Fruit fly (Drosophila melanogaster) whole organism, embryonic: ENCODE data around the gene CG16903.

Experiments used
- B-H2 ChIP-seq: fragments of 200-800 bp; sonication (Bioruptor generic); optimal IDR thresholded peaks from 2 replicates; lab custom pipeline; 2018; ENCODE audit warnings: missing biosample characterization, mild to moderate bottlenecking, missing genetic modification characterization
- CG10366 ChIP-seq: fragments of 200-800 bp; sonication (Bioruptor generic); IDR thresholded peaks from 2 replicates; pipeline ENCODE4 v1.3.6; 2022; ENCODE audit warnings: missing biosample characterization, missing genetic modification characterization
- CG11085 ChIP-seq: fragments of 200-800 bp; sonication (Bioruptor generic); IDR thresholded peaks from 2 replicates; pipeline ENCODE4 v1.3.6; 2022; ENCODE audit warnings: missing biosample characterization, missing genetic modification characterization
- CG11695 ChIP-seq: fragments of 200-800 bp; sonication (Bioruptor generic); IDR thresholded peaks from 3 replicates; pipeline ENCODE4 v1.3.6; 2022; ENCODE audit warnings: missing biosample characterization, missing genetic modification characterization
- CG11696 ChIP-seq: fragments of 200-800 bp; sonication (Bioruptor generic); IDR thresholded peaks from 2 replicates; pipeline ENCODE4 v1.3.6; 2022; ENCODE audit warnings: missing biosample characterization, missing genetic modification characterization
- CG12299 ChIP-seq: fragments of 200-800 bp; sonication (Bioruptor generic); optimal IDR thresholded peaks from 2 replicates; lab custom pipeline; 2018; ENCODE audit warnings: missing biosample characterization, mild to moderate bottlenecking, missing genetic modification characterization
- CG12744 ChIP-seq: fragments of 200-800 bp; sonication (Bioruptor generic); optimal IDR thresholded peaks from 2 replicates; lab custom pipeline; 2016; ENCODE audit warnings: missing biosample characterization, missing genetic modification characterization
- CG12769 ChIP-seq: fragments of 200-800 bp; sonication (Bioruptor generic); optimal IDR thresholded peaks from 2 replicates; lab custom pipeline; 2019; ENCODE audit warnings: missing biosample characterization, mild to moderate bottlenecking, missing genetic modification characterization, moderate library complexity
- CG13775 ChIP-seq: fragments of 200-800 bp; sonication (Bioruptor generic); optimal IDR thresholded peaks from 3 replicates; lab custom pipeline; 2017; ENCODE audit warnings: missing biosample characterization, mild to moderate bottlenecking, missing genetic modification characterization
- CG15479 ChIP-seq: fragments of 200-800 bp; sonication (Bioruptor generic); optimal IDR thresholded peaks from 3 replicates; lab custom pipeline; 2019; ENCODE audit warnings: missing biosample characterization, mild to moderate bottlenecking, missing genetic modification characterization, moderate library complexity
- CG15514 ChIP-seq: fragments of 200-800 bp; sonication (Bioruptor generic); optimal IDR thresholded peaks from 3 replicates; lab custom pipeline; 2017; ENCODE audit warnings: missing biosample characterization, missing genetic modification characterization, mild to moderate bottlenecking, moderate library complexity, missing genetic modification reagents
- CG1603 ChIP-seq: fragments of 200-800 bp; sonication (Bioruptor generic); optimal IDR thresholded peaks from 2 replicates; lab custom pipeline; 2019; ENCODE audit warnings: missing biosample characterization, mild to moderate bottlenecking, missing genetic modification characterization, moderate library complexity
- CG16779 ChIP-seq: fragments of 200-800 bp; sonication (Bioruptor generic); IDR thresholded peaks from 2 replicates; pipeline ENCODE4 v1.3.6; 2022; ENCODE audit warnings: missing biosample characterization, missing genetic modification characterization
- CG17829 ChIP-seq: fragments of 200-800 bp; optimal IDR thresholded peaks from 2 replicates; lab custom pipeline; 2019; ENCODE audit warnings: missing biosample characterization, mild to moderate bottlenecking, missing genetic modification characterization, moderate library complexity
- CG1832 ChIP-seq: fragments of 200-800 bp; sonication (Bioruptor generic); optimal IDR thresholded peaks from 2 replicates; lab custom pipeline; 2017; ENCODE audit warnings: missing biosample characterization, mild to moderate bottlenecking, missing genetic modification characterization, inconsistent platforms
- CG2116 ChIP-seq: fragments of 200-800 bp; sonication (Bioruptor generic); optimal IDR thresholded peaks from 3 replicates; lab custom pipeline; 2018; ENCODE audit warnings: missing biosample characterization, mild to moderate bottlenecking, missing genetic modification characterization
- CG31224 ChIP-seq: fragments of 200-800 bp; sonication (Bioruptor generic); IDR thresholded peaks from 2 replicates; pipeline ENCODE4 v1.3.6; 2022; ENCODE audit warnings: missing biosample characterization, missing genetic modification characterization
- CG31388 ChIP-seq: fragments of 200-800 bp; sonication (Bioruptor generic); optimal IDR thresholded peaks from 2 replicates; lab custom pipeline; 2016; ENCODE audit warnings: missing biosample characterization, missing genetic modification characterization
- CG32532 ChIP-seq: fragments of 200-800 bp; sonication (Bioruptor generic); IDR thresholded peaks from 2 replicates; pipeline ENCODE4 v1.3.6; 2022; ENCODE audit warnings: missing biosample characterization, missing genetic modification characterization
- CG32772 ChIP-seq: fragments of 200-800 bp; sonication (Bioruptor generic); IDR thresholded peaks from 2 replicates; pipeline ENCODE4 v1.3.6; 2022; ENCODE audit warnings: missing biosample characterization, missing genetic modification characterization
- CG34422 ChIP-seq: fragments of 200-800 bp; sonication (Bioruptor generic); IDR thresholded peaks from 3 replicates; pipeline ENCODE4 v1.3.6; 2022; ENCODE audit warnings: missing biosample characterization, missing genetic modification characterization
- CG4360 ChIP-seq: fragments of 200-800 bp; sonication (Bioruptor generic); IDR thresholded peaks from 2 replicates; pipeline ENCODE4 v1.3.6; 2022; ENCODE audit warnings: missing biosample characterization, missing genetic modification characterization
- CG6683 ChIP-seq: fragments of 200-800 bp; sonication (Bioruptor generic); optimal IDR thresholded peaks from 2 replicates; lab custom pipeline; 2017; ENCODE audit warnings: missing biosample characterization, mild to moderate bottlenecking, missing genetic modification characterization, missing genetic modification reagents
- CG7786 ChIP-seq: fragments of 200-800 bp; sonication (Bioruptor generic); optimal IDR thresholded peaks from 2 replicates; lab custom pipeline; 2016; ENCODE audit warnings: missing biosample characterization, missing genetic modification characterization
- CG8281 ChIP-seq: fragments of 200-800 bp; sonication (Bioruptor generic); optimal IDR thresholded peaks from 2 replicates; lab custom pipeline; 2018; ENCODE audit warnings: missing biosample characterization, mild to moderate bottlenecking, missing genetic modification characterization, moderate library complexity
- CG9876 ChIP-seq: fragments of 200-800 bp; sonication (Bioruptor generic); optimal IDR thresholded peaks from 2 replicates; lab custom pipeline; 2016; ENCODE audit warnings: missing biosample characterization, missing genetic modification characterization
- Camta ChIP-seq: fragments of 200-800 bp; sonication (Bioruptor generic); optimal IDR thresholded peaks from 2 replicates; lab custom pipeline; 2016; ENCODE audit warnings: missing biosample characterization, missing genetic modification characterization
- Dbx ChIP-seq: fragments of 200-800 bp; sonication (Bioruptor generic); IDR thresholded peaks from 3 replicates; pipeline ENCODE4 v1.3.6; 2022; ENCODE audit warnings: missing biosample characterization, missing genetic modification characterization
- Dp ChIP-seq: fragments of 200-800 bp; sonication (Bioruptor generic); optimal IDR thresholded peaks from 2 replicates; lab custom pipeline; 2018; ENCODE audit warnings: missing biosample characterization, mild to moderate bottlenecking, missing genetic modification characterization, moderate library complexity
- Drgx ChIP-seq: fragments of 200-800 bp; sonication (Bioruptor generic); IDR thresholded peaks from 2 replicates; pipeline ENCODE4 v1.3.6; 2022; ENCODE audit warnings: missing biosample characterization, missing genetic modification characterization
- ERR ChIP-seq: fragments of 200-800 bp; sonication (Bioruptor generic); optimal IDR thresholded peaks from 2 replicates; lab custom pipeline; 2016; ENCODE audit warnings: missing biosample characterization, missing genetic modification characterization
- Elba2 ChIP-seq: fragments of 200-800 bp; sonication (Bioruptor generic); optimal IDR thresholded peaks from 3 replicates; lab custom pipeline; 2016; ENCODE audit warnings: missing biosample characterization, missing genetic modification characterization
- Hr78 ChIP-seq, 2 experiments: fragments of 200-800 bp in 1 of 2; fragments of >200 bp in 1 of 2; sonication (Bioruptor generic) in 1 of 2; optimal IDR thresholded peaks; 2 replicates each; lab custom pipeline; 2017 to 2019; ENCODE audit warnings: missing biosample characterization in 2 of 2, missing genetic modification characterization in 2 of 2, mild to moderate bottlenecking in 1 of 2, moderate library complexity in 1 of 2
- MESR4 ChIP-seq: fragments of 200-800 bp; sonication (Bioruptor generic); optimal IDR thresholded peaks from 2 replicates; lab custom pipeline; 2018; ENCODE audit warnings: missing biosample characterization, mild to moderate bottlenecking, missing genetic modification characterization, moderate library complexity
- MTF-1 ChIP-seq: fragments of 200-800 bp; sonication (Bioruptor generic); optimal IDR thresholded peaks from 2 replicates; lab custom pipeline; 2018; ENCODE audit warnings: missing biosample characterization, mild to moderate bottlenecking, missing genetic modification characterization, borderline replicate concordance
- Optix ChIP-seq: fragments of 200-800 bp; sonication (Bioruptor generic); IDR thresholded peaks from 3 replicates; pipeline ENCODE4 v1.3.6; 2022; ENCODE audit warnings: missing biosample characterization, missing genetic modification characterization
- PHDP ChIP-seq: fragments of 200-800 bp; sonication (Bioruptor generic); optimal IDR thresholded peaks from 3 replicates; lab custom pipeline; 2018; ENCODE audit warnings: missing biosample characterization, mild to moderate bottlenecking, missing genetic modification characterization, moderate library complexity
- Poxn ChIP-seq: fragments of 200-800 bp; sonication (Bioruptor generic); IDR thresholded peaks from 2 replicates; pipeline ENCODE4 v1.3.6; 2022; ENCODE audit warnings: missing biosample characterization, missing genetic modification characterization
- TFAM ChIP-seq: fragments of 200-800 bp; sonication (Bioruptor generic); optimal IDR thresholded peaks from 2 replicates; lab custom pipeline; 2017; ENCODE audit warnings: missing biosample characterization, missing genetic modification characterization, inconsistent platforms
- Tbp ChIP-seq: fragments of >200 bp; optimal IDR thresholded peaks from 2 replicates; lab custom pipeline; 2018; ENCODE audit warnings: missing biosample characterization, missing genetic modification characterization
- Xbp1 ChIP-seq: fragments of 200-800 bp; sonication (Bioruptor generic); optimal IDR thresholded peaks from 3 replicates; lab custom pipeline; 2016; ENCODE audit warnings: missing biosample characterization, mild to moderate bottlenecking, missing genetic modification characterization
- ap ChIP-seq: fragments of 200-800 bp; sonication (Bioruptor generic); IDR thresholded peaks from 2 replicates; pipeline ENCODE4 v1.3.6; 2022; ENCODE audit warnings: missing biosample characterization, missing genetic modification characterization
- ara ChIP-seq: fragments of 200-800 bp; sonication (Bioruptor generic); IDR thresholded peaks from 2 replicates; pipeline ENCODE4 v1.3.6; 2022; ENCODE audit warnings: missing biosample characterization, missing genetic modification characterization
- ato ChIP-seq: fragments of 200-800 bp; sonication (Bioruptor generic); IDR thresholded peaks from 2 replicates; pipeline ENCODE4 v1.3.6; 2022; ENCODE audit warnings: missing biosample characterization, missing genetic modification characterization; ENCODE audit not compliant: partially characterized antibody
- chif ChIP-seq, 2 experiments: fragments of 200-800 bp; sonication (Bioruptor generic); optimal IDR thresholded peaks; 3 replicates each; lab custom pipeline; 2016; ENCODE audit warnings: missing biosample characterization in 2 of 2, missing genetic modification characterization in 2 of 2
- crc ChIP-seq: fragments of 200-800 bp; sonication (Bioruptor generic); optimal IDR thresholded peaks from 2 replicates; lab custom pipeline; 2016; ENCODE audit warnings: missing biosample characterization, missing genetic modification characterization
- dati ChIP-seq: fragments of 200-800 bp; sonication (Bioruptor generic); IDR thresholded peaks from 2 replicates; pipeline ENCODE4 v1.3.6; 2022; ENCODE audit warnings: missing biosample characterization, missing genetic modification characterization
- kni ChIP-seq: fragments of 200-800 bp; sonication (Bioruptor generic); optimal IDR thresholded peaks from 3 replicates; lab custom pipeline; 2017; ENCODE audit warnings: mild to moderate bottlenecking, missing biosample characterization, missing genetic modification reagents, missing genetic modification characterization
- luna ChIP-seq: fragments of 200-800 bp; sonication (Bioruptor generic); optimal IDR thresholded peaks from 2 replicates; lab custom pipeline; 2016; ENCODE audit warnings: missing biosample characterization, missing genetic modification characterization
- tgo ChIP-seq: fragments of 200-800 bp; sonication (Bioruptor generic); IDR thresholded peaks from 3 replicates; pipeline ENCODE4 v1.3.6; 2022; ENCODE audit warnings: missing biosample characterization, missing genetic modification characterization
- tin ChIP-seq: fragments of 200-800 bp; sonication (Bioruptor generic); optimal IDR thresholded peaks from 3 replicates; lab custom pipeline; 2016; ENCODE audit warnings: missing biosample characterization, missing genetic modification characterization
- tna ChIP-seq: fragments of 200-800 bp; sonication (Bioruptor generic); IDR thresholded peaks from 2 replicates; pipeline ENCODE4 v1.3.6; 2022; ENCODE audit warnings: missing biosample characterization, missing genetic modification characterization; ENCODE audit not compliant: partially characterized antibody

The CG16903 gene

DNA sequence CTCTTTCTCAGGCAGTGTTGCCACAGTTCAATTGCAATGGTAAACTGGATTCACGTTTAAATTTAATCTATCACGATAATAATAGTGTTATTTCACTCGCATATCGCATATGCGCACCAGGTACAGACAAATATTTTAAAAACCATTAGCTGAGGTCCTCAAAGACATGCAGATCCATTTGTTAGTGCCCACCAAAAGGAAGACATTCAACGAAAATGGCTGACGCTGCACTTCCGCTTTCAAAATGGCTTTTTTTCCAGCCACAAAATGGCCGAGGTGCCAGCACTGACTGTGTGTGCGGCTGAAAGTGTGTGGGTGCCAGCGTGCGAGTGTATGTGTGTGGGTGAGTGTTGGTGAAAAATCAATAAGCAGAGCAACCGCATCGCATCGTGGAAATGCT, 19.1 kb downstream of the CG16903 start (continued):
- TF ChIP-seq Drgx = peak; percentile 8; the same call in 1 of the 2 replicates
- no peak for TF ChIP-seq CG9876 (GFP tag; lab: Kevin White, UChicago)
- TF ChIP-seq CG31224 (GFP tag; lab: Robert Waterston, UW) = no peak
- peak; percentile 3 for TF ChIP-seq CG15514 (GFP tag; lab: Kevin White, UChicago)
- no peak for TF ChIP-seq MTF-1
- TF ChIP-seq ap = no peak
- no peak for TF ChIP-seq Dbx (GFP tag; lab: Robert Waterston, UW)
- TF ChIP-seq Camta = no peak
- TF ChIP-seq Poxn = no peak
- TF ChIP-seq crc = no peak
- TF ChIP-seq ato (GFP tag; lab: Robert Waterston, UW) = no peak
- TF ChIP-seq TFAM (GFP tag; lab: Kevin White, UChicago) = no peak
- peak; percentile 7 for TF ChIP-seq CG6683
- no peak for TF ChIP-seq Tbp (GFP tag; lab: Kevin White, UChicago)
- no peak for TF ChIP-seq CG34422 (GFP tag; lab: Robert Waterston, UW)
- no peak for TF ChIP-seq MESR4 (GFP tag; lab: Kevin White, UChicago)
- peak; percentile 37 for TF ChIP-seq PHDP (tag; lab: Kevin White, UChicago)
- TF ChIP-seq Optix (GFP tag; lab: Robert Waterston, UW) = no peak
- no peak for TF ChIP-seq CG32532 (GFP tag; lab: Robert Waterston, UW)
- TF ChIP-seq Xbp1 (GFP tag; lab: Kevin White, UChicago) = peak; percentile 23
- no peak for TF ChIP-seq ara (GFP tag; lab: Robert Waterston, UW)
- TF ChIP-seq kni (GFP tag; lab: Kevin White, UChicago) = peak; percentile 60
- no peak for TF ChIP-seq CG4360 (GFP tag; lab: Robert Waterston, UW)
- TF ChIP-seq CG12299 (tag; lab: Kevin White, UChicago) = peak; percentile 21
- no peak for TF ChIP-seq CG11085
- no peak for TF ChIP-seq CG16779 (GFP tag; lab: Robert Waterston, UW)
- TF ChIP-seq CG11695 (GFP tag; lab: Robert Waterston, UW) = 0 out of 3 replicates have a peak, but pooled peaks have one; percentile 21
- TF ChIP-seq CG10366 = no peak
- TF ChIP-seq CG12769 (tag; lab: Kevin White, UChicago) = no peak
- TF ChIP-seq chif (GFP tag; optimal IDR thresholded peaks at IDR 0.05; lab: Kevin White, UChicago) = no peak
- peak; percentile 38 for TF ChIP-seq CG13775 (GFP tag; lab: Kevin White, UChicago)
- no peak for TF ChIP-seq CG15479
- no peak for TF ChIP-seq CG8281 (tag; lab: Kevin White, UChicago)
- no peak for TF ChIP-seq CG32772 (GFP tag; lab: Robert Waterston, UW)
- peak in 1 of 2 experiments; percentile 18 for TF ChIP-seq Hr78 (GFP tag; optimal IDR thresholded peaks at IDR 0.05; lab: Kevin White, UChicago)
- TF ChIP-seq tna (GFP tag; lab: Robert Waterston, UW) = no peak
- no peak for TF ChIP-seq tin (GFP tag; lab: Kevin White, UChicago)
- TF ChIP-seq ERR = no peak
- TF ChIP-seq Dp = no peak
- TF ChIP-seq B-H2 = no peak
- TF ChIP-seq Elba2 = no peak
- no peak for TF ChIP-seq luna (GFP tag; lab: Kevin White, UChicago)
- no peak for TF ChIP-seq CG31388 (GFP tag; lab: Kevin White, UChicago)
- no peak for TF ChIP-seq CG11696 (GFP tag; lab: Robert Waterston, UW)
- no peak for TF ChIP-seq CG1832 (GFP tag; lab: Kevin White, UChicago)
- no peak for TF ChIP-seq CG12744
- no peak for TF ChIP-seq CG1603 (tag; lab: Kevin White, UChicago)
- TF ChIP-seq tgo = no peak
- peak; percentile 34 for TF ChIP-seq CG17829 (tag; lab: Kevin White, UChicago)
- no peak for TF ChIP-seq CG7786 (GFP tag; lab: Kevin White, UChicago)
- TF ChIP-seq CG2116 = peak; percentile 39
- TF ChIP-seq dati = no peak
